Worm (Caenorhabditis elegans) whole organism, L4/young adult: ENCODE results near the gene F11C1.9.

Experiments
- W03F9.2 ChIP-seq: fragments of 150-350 bp; optimal IDR thresholded peaks from 2 replicates; lab custom pipeline; 2014; ENCODE audit warnings: missing biosample characterization, missing genetic modification characterization
- dao-5 ChIP-seq: sonication (generic microtip); optimal IDR thresholded peaks from 2 replicates; lab custom pipeline; 2016; ENCODE audit warnings: missing genotype, missing genetic modification characterization, moderate library complexity, missing compliant biosample characterization
- him-1 ChIP-seq: sonication (generic microtip); optimal IDR thresholded peaks from 2 replicates; lab custom pipeline; 2016; ENCODE audit warnings: missing genotype, missing genetic modification reagents, missing genetic modification characterization, missing compliant biosample characterization

The F11C1.9 gene

ce11 chrX:13002322-13002721 lies 25.0 kb upstream of the F11C1.9 start:
- TF ChIP-seq W03F9.2 (tag; lab: Kevin White, UChicago) = no peak
- no peak for TF ChIP-seq him-1 (tag; lab: Kevin White, UChicago)
- no peak for TF ChIP-seq dao-5 (tag; lab: Kevin White, UChicago)

- no peak for TF ChIP-seq W03F9.2 (tag; lab: Kevin White, UChicago)
Observed at ce11 chrX:13000837-13001236, 23.5 kb upstream of the F11C1.9 start.

- TF ChIP-seq dao-5 (tag; lab: Kevin White, UChicago) = no peak
Observed at ce11 chrX:12999567-12999966, 22.2 kb upstream of the F11C1.9 start.

ce11 chrX:12996161-12996560 lies 18.8 kb upstream of the F11C1.9 start:
- TF ChIP-seq him-1 (tag; lab: Kevin White, UChicago) = no peak

DNA sequence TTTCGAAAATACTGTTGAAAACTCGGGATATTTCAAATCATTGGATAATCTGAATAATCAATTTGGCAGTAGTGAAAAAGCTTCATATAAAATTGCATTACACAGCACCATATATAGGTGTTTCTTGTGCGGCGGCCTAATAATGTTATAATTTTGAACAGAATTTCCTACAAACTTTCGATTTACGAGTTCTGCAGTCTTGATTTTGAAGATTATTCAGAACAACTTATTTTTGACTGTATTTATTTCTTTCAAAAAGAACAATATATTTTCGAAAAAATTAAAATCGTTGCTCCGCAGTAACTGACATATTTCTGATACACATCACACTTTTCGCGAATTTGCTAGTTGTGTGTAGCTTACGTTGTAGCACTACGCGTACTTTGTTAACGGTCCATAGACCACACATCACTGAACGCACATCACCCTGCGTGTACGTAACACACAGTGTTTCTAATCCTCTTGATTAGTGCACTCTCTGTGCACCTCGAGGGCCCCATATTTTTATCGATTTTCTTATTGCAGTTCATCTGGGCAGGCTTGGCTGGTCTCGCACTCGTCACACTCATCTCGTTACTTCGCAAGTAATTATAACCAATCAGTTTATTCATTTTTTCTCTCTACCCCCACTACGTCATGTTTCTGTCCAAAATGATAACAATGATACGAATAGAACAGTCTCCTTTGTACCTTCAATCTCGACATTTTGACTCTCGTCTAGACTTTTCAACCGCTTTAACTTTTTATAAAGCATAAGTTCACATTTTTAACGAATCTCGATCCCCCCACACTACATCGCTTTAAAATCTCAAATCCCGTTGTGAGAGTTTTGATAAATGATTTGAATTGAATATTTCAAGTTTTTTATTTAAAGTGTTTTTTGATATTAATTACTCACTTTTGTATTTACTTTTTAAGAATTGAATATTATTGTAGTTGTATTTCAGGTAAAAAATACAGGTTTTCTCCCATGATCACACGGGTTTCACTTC lies 13.5 kb upstream of the F11C1.9 start, which contains the start of the genes F11C1.1 and vwa-8:
Gene F11C1.1, minus strand, starts transcription at position 51 of the 992 bp plus-strand sequence.
Gene vwa-8, plus strand, starts transcription at position 942 of the 992 bp plus-strand sequence.
- no peak for TF ChIP-seq him-1 (tag; lab: Kevin White, UChicago)

- TF ChIP-seq him-1 (tag; lab: Kevin White, UChicago) (no peak), dao-5 (tag; lab: Kevin White, UChicago) (no peak), W03F9.2 (tag; lab: Kevin White, UChicago) (no peak)
Observed at ce11 chrX:12989205-12989604, 11.9 kb upstream of the F11C1.9 start, which contains the start of gene F11C1.7. TSS of gene F11C1.7 (plus strand) at chrX:12989344.

ce11 chrX:12987119-12987518 lies 9.8 kb upstream of the F11C1.9 start, which contains the start of gene mff-1:
TSS of gene mff-1 (minus strand) at chrX:12987219.
- TF ChIP-seq him-1 (tag; lab: Kevin White, UChicago) = no peak
- TF ChIP-seq dao-5 (tag; lab: Kevin White, UChicago) = no peak
- TF ChIP-seq W03F9.2 (tag; lab: Kevin White, UChicago) = no peak

- TF ChIP-seq dao-5 (tag; lab: Kevin White, UChicago) (no peak), him-1 (tag; lab: Kevin White, UChicago) (no peak), W03F9.2 (tag; lab: Kevin White, UChicago) (no peak)
Observed at ce11 chrX:12982725-12983124, 5.4 kb upstream of the F11C1.9 start.

DNA sequence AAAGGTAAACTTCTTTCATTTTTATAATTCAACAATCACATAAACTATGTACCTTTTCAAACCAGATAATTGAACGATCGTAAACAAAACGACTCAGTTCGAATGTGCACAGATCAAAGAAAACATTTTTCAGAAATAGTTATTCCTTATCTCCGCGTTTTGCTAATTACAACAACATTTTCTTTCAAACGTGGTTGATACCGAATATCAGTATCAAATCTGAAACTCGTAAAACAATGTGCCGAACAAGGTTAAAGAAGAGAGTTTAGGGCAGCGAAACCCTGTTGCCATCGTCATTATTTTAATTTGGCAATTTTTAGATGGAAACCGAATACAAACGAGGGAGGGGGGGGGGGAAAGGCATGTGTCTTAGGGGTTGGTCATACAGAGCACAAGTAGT lies 4.0 kb upstream of the F11C1.9 start, which contains the start of gene scav-4:
Gene scav-4, plus strand, starts transcription at position 383 of the 400 bp plus-strand sequence.
- no peak for TF ChIP-seq him-1 (tag; lab: Kevin White, UChicago)
- no peak for TF ChIP-seq W03F9.2 (tag; lab: Kevin White, UChicago)
- TF ChIP-seq dao-5 (tag; lab: Kevin White, UChicago) = no peak

- TF ChIP-seq him-1 (tag; lab: Kevin White, UChicago) (no peak), W03F9.2 (tag; lab: Kevin White, UChicago) (no peak), dao-5 (tag; lab: Kevin White, UChicago) (no peak)
Observed at ce11 chrX:12979747-12980146, 2.4 kb upstream of the F11C1.9 start.

DNA sequence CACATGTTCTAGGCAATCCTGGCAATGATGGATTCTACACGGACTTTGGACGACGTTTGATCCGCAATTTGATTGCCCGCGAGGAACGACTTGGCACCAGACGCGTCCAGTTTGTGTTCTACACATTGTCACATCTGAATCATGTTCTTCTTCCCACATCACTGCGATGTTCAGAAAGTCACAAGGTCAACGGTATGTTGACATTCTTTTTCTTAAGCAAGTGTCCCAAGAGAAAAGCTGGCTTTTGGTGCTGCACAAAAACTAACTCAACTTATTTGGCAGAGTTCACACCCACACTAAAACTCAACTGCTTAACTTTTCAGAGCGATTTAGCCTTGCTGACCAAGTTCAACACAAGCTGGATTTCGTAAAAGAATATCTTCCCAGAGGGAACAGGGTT lies 1.2 kb upstream of the F11C1.9 start:
- TF ChIP-seq dao-5 (tag; lab: Kevin White, UChicago) = no peak
- no peak for TF ChIP-seq W03F9.2 (tag; lab: Kevin White, UChicago)
- no peak for TF ChIP-seq him-1 (tag; lab: Kevin White, UChicago)

ce11 chrX:12976774-12977173 lies 577 bp downstream of the F11C1.9 start, which contains the start of the genes F11C1.4 and F11C1.10:
TSS of gene F11C1.4 (plus strand) at chrX:12977074.
TSS of gene F11C1.10 (plus strand) at chrX:12977082.
- no peak for TF ChIP-seq dao-5 (tag; lab: Kevin White, UChicago)
- TF ChIP-seq W03F9.2 (tag; lab: Kevin White, UChicago) = no peak
- TF ChIP-seq him-1 (tag; lab: Kevin White, UChicago) = no peak

ce11 chrX:12975595-12976089 lies 1.7 kb downstream of the F11C1.9 start, which contains the start of gene ppk-3:
TSS of gene ppk-3 (minus strand) at chrX:12975645.
- TF ChIP-seq dao-5 (tag; lab: Kevin White, UChicago) (no peak), W03F9.2 (tag; lab: Kevin White, UChicago) (peak; percentile 64)

- TF ChIP-seq W03F9.2 (tag; lab: Kevin White, UChicago) (no peak), dao-5 (tag; lab: Kevin White, UChicago) (no peak), him-1 (tag; lab: Kevin White, UChicago) (no peak)
Observed at ce11 chrX:12965163-12965562, 12.2 kb downstream of the F11C1.9 start, which contains the start of gene frpr-2. TSS of gene frpr-2 (plus strand) at chrX:12965463.
